Worm (Caenorhabditis elegans) whole organism, L3 larva: Measurements from ENCODE around the gene F25B4.4.

ENCODE experiments used
- aly-2 ChIP-seq: fragments of 150-350 bp; optimal IDR thresholded peaks from 2 replicates; lab custom pipeline; 2014; ENCODE audit warnings: missing biosample characterization, missing genetic modification characterization
- ama-1 ChIP-seq: fragments of 150-350 bp; optimal IDR thresholded peaks from 2 replicates; lab custom pipeline; 2018
- ceh-16 ChIP-seq: sonication (generic microtip); optimal IDR thresholded peaks from 2 replicates; lab custom pipeline; 2017; ENCODE audit warnings: missing biosample characterization, missing genetic modification characterization
- ceh-28 ChIP-seq: fragments of 150-350 bp; optimal IDR thresholded peaks from 2 replicates; lab custom pipeline; 2014; ENCODE audit warnings: missing biosample characterization, missing genetic modification reagents, missing genetic modification characterization
- ceh-82 ChIP-seq: fragments of 150-350 bp; optimal IDR thresholded peaks from 2 replicates; lab custom pipeline; 2014; ENCODE audit warnings: missing biosample characterization, missing genetic modification characterization
- ceh-9 ChIP-seq: sonication (generic microtip); optimal IDR thresholded peaks from 2 replicates; lab custom pipeline; 2018; ENCODE audit warnings: missing biosample characterization, missing genetic modification characterization
- daf-12 ChIP-seq: fragments of 150-350 bp; optimal IDR thresholded peaks from 2 replicates; lab custom pipeline; 2014; ENCODE audit warnings: missing biosample characterization, missing genetic modification reagents, missing genetic modification characterization
- egl-27 ChIP-seq: sonication (generic microtip); optimal IDR thresholded peaks from 4 replicates; lab custom pipeline; 2017; ENCODE audit warnings: missing biosample characterization, missing genetic modification reagents, missing genetic modification characterization
- egl-5 ChIP-seq: fragments of 150-350 bp; optimal IDR thresholded peaks from 2 replicates; lab custom pipeline; 2017; ENCODE audit warnings: missing biosample characterization, missing genetic modification reagents, missing genetic modification characterization, inconsistent platforms
- elt-1 ChIP-seq: fragments of 150-350 bp; optimal IDR thresholded peaks from 2 replicates; lab custom pipeline; 2014; ENCODE audit warnings: missing biosample characterization, missing genetic modification characterization
- elt-2 ChIP-seq: sonication (generic microtip); optimal IDR thresholded peaks from 2 replicates; lab custom pipeline; 2016; ENCODE audit warnings: missing genetic modification reagents, mild to moderate bottlenecking, missing genetic modification characterization, missing compliant biosample characterization
- elt-3 ChIP-seq, 3 experiments: fragments of 150-350 bp in 1 of 3; sonication (generic microtip) in 2 of 3; optimal IDR thresholded peaks; 2 replicates in 2 of 3; 4 replicates in 1 of 3; lab custom pipeline; 2014 to 2017; ENCODE audit warnings: missing biosample characterization in 3 of 3, missing genetic modification characterization in 3 of 3
- eor-1 ChIP-seq, 2 experiments: fragments of 150-350 bp; optimal IDR thresholded peaks; 2 replicates each; lab custom pipeline; 2014 to 2018; ENCODE audit warnings: missing biosample characterization in 2 of 2, missing genetic modification characterization in 2 of 2
- fkh-10 ChIP-seq: sonication (generic microtip); optimal IDR thresholded peaks from 2 replicates; lab custom pipeline; 2017; ENCODE audit warnings: missing biosample characterization, missing genetic modification reagents, missing genetic modification characterization
- fkh-2 ChIP-seq: fragments of 150-350 bp; optimal IDR thresholded peaks from 2 replicates; lab custom pipeline; 2014; ENCODE audit warnings: missing biosample characterization, missing genetic modification reagents, missing genetic modification characterization
- hmg-11 ChIP-seq: sonication (generic microtip); optimal IDR thresholded peaks from 2 replicates; lab custom pipeline; 2016; ENCODE audit warnings: missing genetic modification characterization, missing compliant biosample characterization
- jun-1 ChIP-seq: fragments of 150-350 bp; optimal IDR thresholded peaks from 2 replicates; lab custom pipeline; 2014; ENCODE audit warnings: missing biosample characterization, missing genetic modification reagents, missing genetic modification characterization
- lin-15B ChIP-seq: fragments of 150-350 bp; optimal IDR thresholded peaks from 2 replicates; lab custom pipeline; 2014; ENCODE audit warnings: missing biosample characterization, missing genetic modification characterization
- mdl-1 ChIP-seq: fragments of 150-350 bp; optimal IDR thresholded peaks from 2 replicates; lab custom pipeline; 2014; ENCODE audit warnings: missing biosample characterization, missing genetic modification characterization
- mml-1 ChIP-seq: fragments of 150-350 bp; sonication (generic microtip); optimal IDR thresholded peaks from 3 replicates; lab custom pipeline; 2014; ENCODE audit warnings: missing biosample characterization, missing genetic modification characterization
- nfya-1 ChIP-seq: sonication (generic microtip); optimal IDR thresholded peaks from 2 replicates; lab custom pipeline; 2017; ENCODE audit warnings: missing genetic modification characterization, mild to moderate bottlenecking, missing compliant biosample characterization, antibody characterized with exemption, moderate library complexity; ENCODE audit not compliant: insufficient read depth
- nhr-11 ChIP-seq: fragments of 150-350 bp; optimal IDR thresholded peaks from 2 replicates; lab custom pipeline; 2014; ENCODE audit warnings: missing biosample characterization, missing genetic modification characterization
- nhr-237 ChIP-seq: fragments of 150-350 bp; optimal IDR thresholded peaks from 2 replicates; lab custom pipeline; 2014; ENCODE audit warnings: missing biosample characterization, missing genetic modification characterization
- nhr-25 ChIP-seq: sonication (generic microtip); optimal IDR thresholded peaks from 2 replicates; lab custom pipeline; 2017; ENCODE audit warnings: missing biosample characterization, missing genetic modification characterization
- nhr-28 ChIP-seq: fragments of 150-350 bp; optimal IDR thresholded peaks from 2 replicates; lab custom pipeline; 2014; ENCODE audit warnings: missing biosample characterization, missing genetic modification characterization
- nhr-43 ChIP-seq: sonication (generic microtip); optimal IDR thresholded peaks from 2 replicates; lab custom pipeline; 2016; ENCODE audit warnings: mild to moderate bottlenecking, missing genetic modification characterization, missing compliant biosample characterization; ENCODE audit not compliant: poor library complexity, severe bottlenecking
- nhr-67 ChIP-seq: fragments of 150-350 bp; optimal IDR thresholded peaks from 2 replicates; lab custom pipeline; 2014; ENCODE audit warnings: missing biosample characterization, missing genetic modification characterization
- nhr-76 ChIP-seq: fragments of 150-350 bp; sonication (generic microtip); optimal IDR thresholded peaks from 5 replicates; lab custom pipeline; 2014; ENCODE audit warnings: missing biosample characterization, missing genetic modification characterization
- pha-4 ChIP-seq: fragments of 150-350 bp; optimal IDR thresholded peaks from 2 replicates; lab custom pipeline; 2014; ENCODE audit warnings: missing biosample characterization, missing genetic modification reagents, missing genetic modification characterization
- pqm-1 ChIP-seq: fragments of 150-350 bp; optimal IDR thresholded peaks from 2 replicates; lab custom pipeline; 2017; ENCODE audit warnings: missing biosample characterization, missing genetic modification characterization, inconsistent platforms
- sea-2 ChIP-seq: fragments of 150-350 bp; sonication (generic microtip); optimal IDR thresholded peaks from 4 replicates; lab custom pipeline; 2014; ENCODE audit warnings: missing biosample characterization, missing genetic modification reagents, missing genetic modification characterization
- skn-1 ChIP-seq: fragments of 150-350 bp; optimal IDR thresholded peaks from 2 replicates; lab custom pipeline; 2014; ENCODE audit warnings: missing biosample characterization, missing genetic modification characterization
- tbx-2 ChIP-seq: sonication (generic microtip); optimal IDR thresholded peaks from 2 replicates; lab custom pipeline; 2016; ENCODE audit warnings: mild to moderate bottlenecking, missing genetic modification characterization, missing compliant biosample characterization
- unc-39 ChIP-seq: sonication (generic microtip); optimal IDR thresholded peaks from 4 replicates; lab custom pipeline; 2017; ENCODE audit warnings: missing biosample characterization, missing genetic modification characterization
- unc-62 ChIP-seq: fragments of 150-350 bp; sonication (generic microtip); optimal IDR thresholded peaks from 4 replicates; lab custom pipeline; 2014; ENCODE audit warnings: missing biosample characterization, missing genetic modification reagents, missing genetic modification characterization
- zag-1 ChIP-seq: fragments of 150-350 bp; optimal IDR thresholded peaks from 2 replicates; lab custom pipeline; 2014; ENCODE audit warnings: missing biosample characterization, missing genetic modification characterization
- ztf-11 ChIP-seq: fragments of 150-350 bp; optimal IDR thresholded peaks from 2 replicates; lab custom pipeline; 2014; ENCODE audit warnings: missing biosample characterization, missing genetic modification characterization
- ztf-4 ChIP-seq: fragments of 150-350 bp; optimal IDR thresholded peaks from 2 replicates; lab custom pipeline; 2014; ENCODE audit warnings: missing biosample characterization, missing genetic modification characterization

The F25B4.4 gene

ce11 chrV:5704467-5704866 is 19.8 kb downstream of the F25B4.4 start:
- TF ChIP-seq elt-2 (tag; lab: Kevin White, UChicago) (no peak), eor-1 (tag; optimal IDR thresholded peaks at IDR 0.05; lab: Kevin White, UChicago) (no peak), nhr-11 (peak; percentile 46), nfya-1 (tag; lab: Kevin White, UChicago) (no peak), hmg-11 (tag; lab: Kevin White, UChicago) (no peak)

- no peak for TF ChIP-seq nhr-237 (tag; lab: Kevin White, UChicago)
- no peak for TF ChIP-seq ztf-11 (tag; lab: Kevin White, UChicago)
- no peak for TF ChIP-seq nhr-76 (tag; lab: Kevin White, UChicago)
- TF ChIP-seq eor-1 (tag; optimal IDR thresholded peaks at IDR 0.05; lab: Kevin White, UChicago), result no peak
These were observed 20.8 kb downstream of the F25B4.4 start, which contains the start of gene peli-1 for ce11 chrV:5705510-5705909. Gene peli-1 (plus strand): TSS chrV:5705810.

ce11 chrV:5708331-5708730 is 23.7 kb downstream of the F25B4.4 start:
- TF ChIP-seq unc-62 (GFP tag; lab: Kevin White, UChicago), result no peak
- no peak for TF ChIP-seq aly-2 (tag; lab: Kevin White, UChicago)
- TF ChIP-seq daf-12 (tag; lab: Kevin White, UChicago), result no peak
- no peak for TF ChIP-seq mml-1 (tag; lab: Kevin White, UChicago)
- no peak for TF ChIP-seq tbx-2
- TF ChIP-seq ceh-9, result no peak
- TF ChIP-seq nhr-43 (tag; lab: Kevin White, UChicago), result no peak
- TF ChIP-seq nhr-67 (tag; lab: Kevin White, UChicago), result no peak
- no peak for TF ChIP-seq unc-39
- no peak for TF ChIP-seq ceh-16 (tag; lab: Kevin White, UChicago)
- no peak for TF ChIP-seq sea-2 (GFP tag; lab: Kevin White, UChicago)
- TF ChIP-seq pqm-1 (tag; lab: Kevin White, UChicago), result no peak
- no peak for TF ChIP-seq zag-1 (tag; lab: Kevin White, UChicago)

- TF ChIP-seq nfya-1 (tag; lab: Kevin White, UChicago), result no peak
- TF ChIP-seq fkh-2, result no peak
- no peak for TF ChIP-seq jun-1 (tag; lab: Kevin White, UChicago)
- no peak for TF ChIP-seq nhr-25 (tag; lab: Kevin White, UChicago)
- no peak for TF ChIP-seq egl-27 (tag; lab: Kevin White, UChicago)
- TF ChIP-seq daf-12 (tag; lab: Kevin White, UChicago), result no peak
- TF ChIP-seq ceh-16 (tag; lab: Kevin White, UChicago), result no peak
- TF ChIP-seq pha-4 (tag; lab: Kevin White, UChicago), result no peak
- no peak for TF ChIP-seq pqm-1 (tag; lab: Kevin White, UChicago)
- no peak for TF ChIP-seq aly-2 (tag; lab: Kevin White, UChicago)
These were observed 27.5 kb downstream of the F25B4.4 start for ce11 chrV:5712189-5712588.

DNA sequence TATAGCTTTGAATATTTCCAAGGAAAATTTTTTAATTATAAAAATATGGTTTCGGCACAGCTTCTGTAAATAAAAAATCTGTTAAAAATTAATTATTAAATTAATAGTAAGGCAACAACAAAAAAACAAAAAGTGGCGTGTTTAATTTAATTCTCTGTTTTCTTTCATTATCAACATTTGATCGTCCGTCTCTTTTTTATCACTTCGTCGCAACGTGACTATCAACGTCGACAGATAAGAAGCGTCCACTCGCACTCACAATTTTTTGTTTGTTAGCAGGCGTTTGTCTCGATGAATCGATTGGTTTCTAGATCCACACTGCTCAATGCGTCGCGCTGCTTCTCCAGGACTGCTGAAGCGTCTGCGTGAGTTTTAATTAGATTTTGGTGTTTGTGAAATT is 28.0 kb downstream of the F25B4.4 start, which contains the start of gene gcst-1:
Gene gcst-1 (plus strand): TSS at position 277 of the 400 bp plus-strand sequence.
- no peak for TF ChIP-seq ceh-28 (tag; lab: Kevin White, UChicago)
- no peak for TF ChIP-seq ceh-16 (tag; lab: Kevin White, UChicago)
- peak; percentile 91 for TF ChIP-seq elt-2 (tag; lab: Kevin White, UChicago)
- TF ChIP-seq pqm-1 (tag; lab: Kevin White, UChicago), result peak; percentile 75
- TF ChIP-seq jun-1 (tag; lab: Kevin White, UChicago), result peak; percentile 15
- no peak for TF ChIP-seq nfya-1 (tag; lab: Kevin White, UChicago)
- TF ChIP-seq ama-1 (lab: Kevin White, UChicago), result peak; percentile 1

DNA sequence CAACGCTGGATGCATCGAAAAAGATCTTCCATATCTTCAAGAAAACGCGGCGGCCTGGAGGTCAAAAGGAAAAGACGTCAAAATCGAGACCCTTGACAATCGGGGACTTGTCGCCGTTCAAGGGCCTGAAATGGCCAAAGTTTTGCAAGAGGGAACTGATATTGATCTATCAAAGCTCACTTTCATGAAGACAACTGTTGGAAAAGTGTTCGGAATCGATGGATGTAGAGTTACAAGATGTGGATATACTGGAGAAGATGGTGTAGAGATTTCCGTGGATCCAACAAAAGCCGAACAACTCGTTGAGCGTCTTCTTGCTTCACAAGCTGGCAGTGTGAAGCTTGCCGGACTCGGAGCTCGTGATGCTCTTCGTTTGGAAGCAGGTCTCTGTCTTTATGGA is 28.8 kb downstream of the F25B4.4 start:
- no peak for TF ChIP-seq nhr-25 (tag; lab: Kevin White, UChicago)
- no peak for TF ChIP-seq nfya-1 (tag; lab: Kevin White, UChicago)
- no peak for TF ChIP-seq jun-1 (tag; lab: Kevin White, UChicago)
- TF ChIP-seq fkh-10 (GFP tag; lab: Kevin White, UChicago), result no peak
- TF ChIP-seq unc-62 (GFP tag; lab: Kevin White, UChicago), result no peak
- TF ChIP-seq eor-1 (tag; optimal IDR thresholded peaks at IDR 0.05; lab: Kevin White, UChicago), result no peak
- no peak for TF ChIP-seq nhr-28 (tag; lab: Kevin White, UChicago)
- no peak for TF ChIP-seq ztf-4 (tag; lab: Kevin White, UChicago)
- TF ChIP-seq elt-1, result no peak
- TF ChIP-seq mdl-1 (tag; lab: Kevin White, UChicago), result no peak
- TF ChIP-seq lin-15B, result no peak
- TF ChIP-seq aly-2 (tag; lab: Kevin White, UChicago), result no peak
- TF ChIP-seq fkh-2, result no peak
- no peak for TF ChIP-seq skn-1 (tag; lab: Kevin White, UChicago)
- no peak for TF ChIP-seq nhr-76 (tag; lab: Kevin White, UChicago)
- TF ChIP-seq ceh-82 (tag; lab: Kevin White, UChicago), result no peak
- no peak for TF ChIP-seq egl-5
- no peak for TF ChIP-seq elt-3 (tag; optimal IDR thresholded peaks at IDR 0.05; lab: Kevin White, UChicago)
- TF ChIP-seq ceh-28 (tag; lab: Kevin White, UChicago), result no peak
- TF ChIP-seq, all 47 proteins: peak for 0
